Worm (Caenorhabditis elegans) whole organism, L3 larva: Measurements from ENCODE around the gene math-4.

Experiments
- R02D3.7 ChIP-seq: fragments of 150-350 bp; optimal IDR thresholded peaks from 2 replicates; lab custom pipeline; 2014; ENCODE audit warnings: missing biosample characterization, missing genetic modification characterization
- ZK546.5 ChIP-seq: sonication (generic microtip); optimal IDR thresholded peaks from 2 replicates; lab custom pipeline; 2017; ENCODE audit warnings: missing biosample characterization, missing genetic modification characterization
- aly-2 ChIP-seq: fragments of 150-350 bp; optimal IDR thresholded peaks from 2 replicates; lab custom pipeline; 2014; ENCODE audit warnings: missing biosample characterization, missing genetic modification characterization
- ama-1 ChIP-seq: fragments of 150-350 bp; optimal IDR thresholded peaks from 2 replicates; lab custom pipeline; 2018
- ceh-16 ChIP-seq: sonication (generic microtip); optimal IDR thresholded peaks from 2 replicates; lab custom pipeline; 2017; ENCODE audit warnings: missing biosample characterization, missing genetic modification characterization
- ceh-28 ChIP-seq: fragments of 150-350 bp; optimal IDR thresholded peaks from 2 replicates; lab custom pipeline; 2014; ENCODE audit warnings: missing biosample characterization, missing genetic modification reagents, missing genetic modification characterization
- ceh-9 ChIP-seq: sonication (generic microtip); optimal IDR thresholded peaks from 2 replicates; lab custom pipeline; 2018; ENCODE audit warnings: missing biosample characterization, missing genetic modification characterization
- daf-12 ChIP-seq: fragments of 150-350 bp; optimal IDR thresholded peaks from 2 replicates; lab custom pipeline; 2014; ENCODE audit warnings: missing biosample characterization, missing genetic modification reagents, missing genetic modification characterization
- egl-5 ChIP-seq: fragments of 150-350 bp; optimal IDR thresholded peaks from 2 replicates; lab custom pipeline; 2017; ENCODE audit warnings: missing biosample characterization, missing genetic modification reagents, missing genetic modification characterization, inconsistent platforms
- elt-1 ChIP-seq: fragments of 150-350 bp; optimal IDR thresholded peaks from 2 replicates; lab custom pipeline; 2014; ENCODE audit warnings: missing biosample characterization, missing genetic modification characterization
- elt-3 ChIP-seq, 3 experiments: fragments of 150-350 bp in 1 of 3; sonication (generic microtip) in 2 of 3; optimal IDR thresholded peaks; 2 replicates in 2 of 3; 4 replicates in 1 of 3; lab custom pipeline; 2014 to 2017; ENCODE audit warnings: missing biosample characterization in 3 of 3, missing genetic modification characterization in 3 of 3
- eor-1 ChIP-seq, 2 experiments: fragments of 150-350 bp; optimal IDR thresholded peaks; 2 replicates each; lab custom pipeline; 2014 to 2018; ENCODE audit warnings: missing biosample characterization in 2 of 2, missing genetic modification characterization in 2 of 2
- fos-1 ChIP-seq: fragments of 150-350 bp; optimal IDR thresholded peaks from 2 replicates; lab custom pipeline; 2014; ENCODE audit warnings: missing biosample characterization, missing genetic modification characterization
- hmg-11 ChIP-seq: sonication (generic microtip); optimal IDR thresholded peaks from 2 replicates; lab custom pipeline; 2016; ENCODE audit warnings: missing genetic modification characterization, missing compliant biosample characterization
- jun-1 ChIP-seq: fragments of 150-350 bp; optimal IDR thresholded peaks from 2 replicates; lab custom pipeline; 2014; ENCODE audit warnings: missing biosample characterization, missing genetic modification reagents, missing genetic modification characterization
- lin-39 ChIP-seq: fragments of 150-350 bp; optimal IDR thresholded peaks from 2 replicates; lab custom pipeline; 2018; ENCODE audit warnings: missing biosample characterization, missing genetic modification reagents, missing genetic modification characterization
- lsy-12 ChIP-seq: sonication (generic microtip); optimal IDR thresholded peaks from 2 replicates; lab custom pipeline; 2016; ENCODE audit warnings: mild to moderate bottlenecking, missing genetic modification characterization, missing compliant biosample characterization
- mdl-1 ChIP-seq: fragments of 150-350 bp; optimal IDR thresholded peaks from 2 replicates; lab custom pipeline; 2014; ENCODE audit warnings: missing biosample characterization, missing genetic modification characterization
- mml-1 ChIP-seq: fragments of 150-350 bp; sonication (generic microtip); optimal IDR thresholded peaks from 3 replicates; lab custom pipeline; 2014; ENCODE audit warnings: missing biosample characterization, missing genetic modification characterization
- nfya-1 ChIP-seq: sonication (generic microtip); optimal IDR thresholded peaks from 2 replicates; lab custom pipeline; 2017; ENCODE audit warnings: missing genetic modification characterization, mild to moderate bottlenecking, missing compliant biosample characterization, antibody characterized with exemption, moderate library complexity; ENCODE audit not compliant: insufficient read depth
- nhr-12 ChIP-seq: fragments of 150-350 bp; optimal IDR thresholded peaks from 2 replicates; lab custom pipeline; 2014; ENCODE audit warnings: missing biosample characterization, missing genetic modification characterization
- nhr-237 ChIP-seq: fragments of 150-350 bp; optimal IDR thresholded peaks from 2 replicates; lab custom pipeline; 2014; ENCODE audit warnings: missing biosample characterization, missing genetic modification characterization
- nhr-25 ChIP-seq: sonication (generic microtip); optimal IDR thresholded peaks from 2 replicates; lab custom pipeline; 2017; ENCODE audit warnings: missing biosample characterization, missing genetic modification characterization
- nhr-28 ChIP-seq: fragments of 150-350 bp; optimal IDR thresholded peaks from 2 replicates; lab custom pipeline; 2014; ENCODE audit warnings: missing biosample characterization, missing genetic modification characterization
- nhr-43 ChIP-seq: sonication (generic microtip); optimal IDR thresholded peaks from 2 replicates; lab custom pipeline; 2016; ENCODE audit warnings: mild to moderate bottlenecking, missing genetic modification characterization, missing compliant biosample characterization; ENCODE audit not compliant: poor library complexity, severe bottlenecking
- nhr-76 ChIP-seq: fragments of 150-350 bp; sonication (generic microtip); optimal IDR thresholded peaks from 5 replicates; lab custom pipeline; 2014; ENCODE audit warnings: missing biosample characterization, missing genetic modification characterization
- nhr-77 ChIP-seq: fragments of 150-350 bp; optimal IDR thresholded peaks from 2 replicates; lab custom pipeline; 2014; ENCODE audit warnings: missing biosample characterization, missing genetic modification characterization
- pqm-1 ChIP-seq: fragments of 150-350 bp; optimal IDR thresholded peaks from 2 replicates; lab custom pipeline; 2017; ENCODE audit warnings: missing biosample characterization, missing genetic modification characterization, inconsistent platforms
- sea-2 ChIP-seq: fragments of 150-350 bp; sonication (generic microtip); optimal IDR thresholded peaks from 4 replicates; lab custom pipeline; 2014; ENCODE audit warnings: missing biosample characterization, missing genetic modification reagents, missing genetic modification characterization
- skn-1 ChIP-seq: fragments of 150-350 bp; optimal IDR thresholded peaks from 2 replicates; lab custom pipeline; 2014; ENCODE audit warnings: missing biosample characterization, missing genetic modification characterization
- snpc-4 ChIP-seq: fragments of 150-350 bp; optimal IDR thresholded peaks from 2 replicates; lab custom pipeline; 2014; ENCODE audit warnings: missing biosample characterization, missing genetic modification characterization
- tbx-2 ChIP-seq: sonication (generic microtip); optimal IDR thresholded peaks from 2 replicates; lab custom pipeline; 2016; ENCODE audit warnings: mild to moderate bottlenecking, missing genetic modification characterization, missing compliant biosample characterization
- unc-39 ChIP-seq: sonication (generic microtip); optimal IDR thresholded peaks from 4 replicates; lab custom pipeline; 2017; ENCODE audit warnings: missing biosample characterization, missing genetic modification characterization
- zag-1 ChIP-seq: fragments of 150-350 bp; optimal IDR thresholded peaks from 2 replicates; lab custom pipeline; 2014; ENCODE audit warnings: missing biosample characterization, missing genetic modification characterization
- ztf-4 ChIP-seq: fragments of 150-350 bp; optimal IDR thresholded peaks from 2 replicates; lab custom pipeline; 2014; ENCODE audit warnings: missing biosample characterization, missing genetic modification characterization

Gene math-4

ce11 chrII:1750413-1750812 is 32.0 kb downstream of the math-4 start, which contains the start of the genes F36H5.13 and F36H5.8:
Gene F36H5.13 (minus strand): TSS chrII:1750513.
Gene F36H5.8 (minus strand): TSS chrII:1750686.
- TF ChIP-seq pqm-1 (tag; lab: Kevin White, UChicago), result no peak
- TF ChIP-seq nhr-12 (tag; lab: Kevin White, UChicago), result no peak
- TF ChIP-seq ztf-4 (tag; lab: Kevin White, UChicago), result no peak

ce11 chrII:1744183-1744582 is 38.2 kb downstream of the math-4 start, which contains the start of gene clec-19:
Gene clec-19 (plus strand): TSS chrII:1744483.
- TF ChIP-seq ceh-28 (no peak), daf-12 (tag; lab: Kevin White, UChicago) (no peak), R02D3.7 (tag; lab: Kevin White, UChicago) (no peak), tbx-2 (tag; lab: Kevin White, UChicago) (no peak), unc-39 (no peak), nhr-25 (tag; lab: Kevin White, UChicago) (no peak), ceh-9 (tag; lab: Kevin White, UChicago) (no peak), nhr-28 (tag; lab: Kevin White, UChicago) (no peak), egl-5 (no peak), lin-39 (no peak), hmg-11 (tag; lab: Kevin White, UChicago) (no peak), ceh-16 (tag; lab: Kevin White, UChicago) (no peak), zag-1 (tag; lab: Kevin White, UChicago) (no peak), nhr-43 (tag; lab: Kevin White, UChicago) (no peak), mml-1 (tag; lab: Kevin White, UChicago) (no peak), elt-3 (tag; optimal IDR thresholded peaks at IDR 0.05; lab: Kevin White, UChicago) (no peak), jun-1 (tag; lab: Kevin White, UChicago) (no peak), nhr-76 (tag; lab: Kevin White, UChicago) (no peak), ZK546.5 (tag; lab: Kevin White, UChicago) (no peak), snpc-4 (no peak)

- TF ChIP-seq nfya-1 (tag; lab: Kevin White, UChicago), result no peak
- TF ChIP-seq jun-1 (tag; lab: Kevin White, UChicago), result no peak
- TF ChIP-seq skn-1 (tag; lab: Kevin White, UChicago), result no peak
- TF ChIP-seq aly-2 (tag; lab: Kevin White, UChicago), result no peak
Measured at ce11 chrII:1742535-1742934, 39.8 kb downstream of the math-4 start, which contains the start of gene F36H5.12. Gene F36H5.12 (plus strand): TSS chrII:1742835.

DNA sequence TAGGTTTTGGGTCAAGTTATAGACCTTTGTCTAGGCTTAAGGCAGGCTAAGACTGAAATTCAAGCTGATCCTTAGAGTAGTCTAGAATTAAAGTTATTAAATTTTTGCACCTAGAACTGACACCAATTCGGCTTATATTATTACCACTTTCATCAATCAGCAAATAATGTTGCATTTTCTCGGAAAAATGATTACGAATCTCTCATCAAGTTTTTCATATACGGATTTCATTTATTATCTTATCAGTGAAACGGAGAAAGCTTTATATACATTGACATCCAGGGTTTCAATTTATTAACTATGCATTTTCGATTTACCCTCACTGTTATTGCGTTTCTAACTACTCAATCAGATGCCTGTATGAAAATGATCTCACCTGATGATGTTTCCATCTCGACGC is 41.1 kb downstream of the math-4 start, which contains the start of gene K07G6.1:
Gene K07G6.1, plus strand, starts transcription at position 301 of the 400 bp plus-strand sequence.
- no peak for TF ChIP-seq skn-1 (tag; lab: Kevin White, UChicago)

- no peak for TF ChIP-seq sea-2 (GFP tag; lab: Kevin White, UChicago)
- no peak for TF ChIP-seq ama-1 (lab: Kevin White, UChicago)
- no peak for TF ChIP-seq fos-1
- TF ChIP-seq tbx-2 (tag; lab: Kevin White, UChicago), result no peak
- TF ChIP-seq egl-5, result no peak
- no peak for TF ChIP-seq nhr-237 (tag; lab: Kevin White, UChicago)
- TF ChIP-seq lsy-12, result no peak
- TF ChIP-seq nhr-43 (tag; lab: Kevin White, UChicago), result no peak
- TF ChIP-seq eor-1 (tag; optimal IDR thresholded peaks at IDR 0.05; lab: Kevin White, UChicago), result no peak
Measured at ce11 chrII:1738844-1739243, 43.5 kb downstream of the math-4 start, which contains the start of the genes irld-9 and irld-33. Gene irld-9 (minus strand): TSS chrII:1738944. Gene irld-33 (plus strand): TSS chrII:1739052.

- TF ChIP-seq mml-1 (tag; lab: Kevin White, UChicago) (no peak), elt-1 (tag; lab: Kevin White, UChicago) (no peak), tbx-2 (tag; lab: Kevin White, UChicago) (no peak), ztf-4 (tag; lab: Kevin White, UChicago) (no peak), nhr-77 (tag; lab: Kevin White, UChicago) (no peak), ceh-28 (no peak), nhr-237 (tag; lab: Kevin White, UChicago) (no peak), nhr-76 (tag; lab: Kevin White, UChicago) (no peak), lin-39 (no peak), mdl-1 (no peak), nhr-25 (tag; lab: Kevin White, UChicago) (no peak), elt-3 (tag; optimal IDR thresholded peaks at IDR 0.05; lab: Kevin White, UChicago) (no peak), ceh-9 (tag; lab: Kevin White, UChicago) (no peak), hmg-11 (tag; lab: Kevin White, UChicago) (no peak), skn-1 (tag; lab: Kevin White, UChicago) (no peak), daf-12 (tag; lab: Kevin White, UChicago) (no peak), sea-2 (GFP tag; lab: Kevin White, UChicago) (no peak)
Measured at ce11 chrII:1736353-1736752, 46.0 kb downstream of the math-4 start, which contains the start of gene ceh-83. Gene ceh-83 (minus strand): TSS chrII:1736533.
